1 fruit fly cellular context compared by ENCODE assay signal in the genomic region with DNA sequence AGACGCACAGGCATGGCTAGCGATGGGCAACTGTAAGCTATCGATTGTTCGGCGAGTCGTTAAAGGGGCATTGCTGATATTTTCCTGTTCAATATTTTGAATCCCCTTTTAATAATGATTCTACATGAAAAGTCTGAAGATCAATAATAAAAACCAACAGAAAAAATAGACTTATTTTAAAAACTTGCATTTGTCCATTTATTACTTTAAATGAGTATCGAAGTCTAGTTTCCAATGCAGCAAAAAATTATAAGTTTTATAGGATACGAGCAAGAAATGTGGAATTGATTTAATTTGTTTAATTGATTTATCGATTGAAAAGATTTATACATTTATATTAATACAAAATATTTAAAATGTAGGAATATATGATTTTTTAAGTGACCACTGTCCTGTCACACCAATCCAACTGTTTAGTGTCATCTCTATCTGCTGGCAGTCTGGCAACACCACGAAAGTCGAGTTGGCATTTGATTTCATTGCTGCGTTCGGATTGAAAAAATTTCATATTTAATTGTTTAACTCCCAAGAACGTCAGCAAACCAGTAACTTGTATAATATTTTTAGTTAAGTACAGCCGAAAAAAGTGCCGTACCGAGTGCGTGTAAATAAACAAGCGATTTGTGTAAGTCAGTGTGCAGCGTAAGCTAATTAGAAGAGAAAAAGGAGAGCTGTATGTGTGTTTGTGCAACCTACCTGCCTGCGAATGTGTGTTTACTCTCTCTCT.
TF ChIP-seq lines count a peak whose summit lies in the region.

Gene CG1824 (minus strand): TSS at position 15 of the 727 bp plus-strand sequence.
Gene Sec16 (plus strand): TSS at position 438 of the 727 bp plus-strand sequence.

TF ChIP-seq in whole organism, embryonic, 481 proteins besides CTCF, POLR2A, EP300 and RAD21 (continued from another document and continues in another):
- no peak for TF ChIP-seq Kr (GFP tag; optimal IDR thresholded peaks at IDR 0.05; lab: Kevin White, UChicago)
- TF ChIP-seq CG17186 (GFP tag; optimal IDR thresholded peaks at IDR 0.05; lab: Kevin White, UChicago), result peak; percentile 8
- peak; percentile 51 for TF ChIP-seq CG7556 (GFP tag; optimal IDR thresholded peaks at IDR 0.05; lab: Kevin White, UChicago)
- peak; percentile 51 for TF ChIP-seq CG2712 (tag; optimal IDR thresholded peaks at IDR 0.05; lab: Kevin White, UChicago)
- peak; percentile 54 for TF ChIP-seq Abd-B (GFP tag; optimal IDR thresholded peaks at IDR 0.05; lab: Kevin White, UChicago)
- TF ChIP-seq btn (GFP tag; optimal IDR thresholded peaks at IDR 0.05; lab: Kevin White, UChicago), result no peak
- TF ChIP-seq ken (GFP tag; IDR thresholded peaks at IDR 0.05; lab: Robert Waterston, UW), result no peak
- TF ChIP-seq CG10565 (GFP tag; optimal IDR thresholded peaks at IDR 0.05; lab: Kevin White, UChicago), result no peak
- TF ChIP-seq scrt (GFP tag; optimal IDR thresholded peaks at IDR 0.05; lab: Kevin White, UChicago), result no peak
- TF ChIP-seq wor (GFP tag; IDR thresholded peaks at IDR 0.05; lab: Robert Waterston, UW), result no peak
- no peak for TF ChIP-seq hkb (optimal IDR thresholded peaks at IDR 0.05; lab: Kevin White, UChicago)
- TF ChIP-seq hkb (GFP tag; IDR thresholded peaks at IDR 0.05; lab: Robert Waterston, UW), result no peak
- TF ChIP-seq CG11560 (tag; IDR thresholded peaks at IDR 0.05; lab: Robert Waterston, UW), result no peak
- TF ChIP-seq Elba2 (GFP tag; optimal IDR thresholded peaks at IDR 0.05; lab: Kevin White, UChicago), result no peak
- TF ChIP-seq Hr51 (GFP tag; optimal IDR thresholded peaks at IDR 0.05; lab: Kevin White, UChicago), result peak in 1 of 2 experiments; percentile 62
- no peak; the same call in 2 of the 3 replicates for TF ChIP-seq ci (GFP tag; IDR thresholded peaks at IDR 0.05; lab: Robert Waterston, UW)
- peak; percentile 11; the same call in 1 of the 2 replicates for TF ChIP-seq Xrp1 (GFP tag; IDR thresholded peaks at IDR 0.05; lab: Robert Waterston, UW)
- no peak for TF ChIP-seq ab (GFP tag; optimal IDR thresholded peaks at IDR 0.05; lab: Kevin White, UChicago)
- TF ChIP-seq CG6175 (GFP tag; IDR thresholded peaks at IDR 0.05; lab: Robert Waterston, UW), result no peak
- peak; percentile 28 for TF ChIP-seq CG15514 (GFP tag; optimal IDR thresholded peaks at IDR 0.05; lab: Kevin White, UChicago)
- TF ChIP-seq YL-1 (GFP tag; optimal IDR thresholded peaks at IDR 0.05; lab: Kevin White, UChicago), result no peak
- no peak for TF ChIP-seq CG4617 (GFP tag; optimal IDR thresholded peaks at IDR 0.05; lab: Kevin White, UChicago; ENCODE audit: borderline replicate concordance)
- TF ChIP-seq CG6854 (GFP tag; optimal IDR thresholded peaks at IDR 0.05; lab: Kevin White, UChicago), result no peak
- TF ChIP-seq CG3281 (GFP tag; optimal IDR thresholded peaks at IDR 0.05; lab: Kevin White, UChicago), result peak; percentile 38
- TF ChIP-seq sr (GFP tag; IDR thresholded peaks at IDR 0.05; lab: Robert Waterston, UW), result no peak
- no peak for TF ChIP-seq H15 (GFP tag; IDR thresholded peaks at IDR 0.05; lab: Robert Waterston, UW)
- TF ChIP-seq toy (GFP tag; IDR thresholded peaks at IDR 0.05; lab: Robert Waterston, UW), result no peak
- no peak for TF ChIP-seq gsb (GFP tag; IDR thresholded peaks at IDR 0.05; lab: Robert Waterston, UW)
- no peak for TF ChIP-seq jing (GFP tag; optimal IDR thresholded peaks at IDR 0.05; lab: Kevin White, UChicago)
- no peak for TF ChIP-seq Antp (GFP tag; optimal IDR thresholded peaks at IDR 0.05; lab: Kevin White, UChicago)
- TF ChIP-seq CG18262 (tag; optimal IDR thresholded peaks at IDR 0.05; lab: Kevin White, UChicago), result peak; percentile 51
- peak; percentile 49 for TF ChIP-seq unc-4 (GFP tag; IDR thresholded peaks at IDR 0.05; lab: Robert Waterston, UW; ENCODE audit: partially characterized antibody)
- TF ChIP-seq CG14014 (GFP tag; IDR thresholded peaks at IDR 0.05; lab: Robert Waterston, UW), result no peak
- no peak for TF ChIP-seq pan (optimal IDR thresholded peaks at IDR 0.05; lab: Kevin White, UChicago)
- TF ChIP-seq pan (GFP tag; optimal IDR thresholded peaks at IDR 0.05 in 1 of 2, IDR thresholded peaks at IDR 0.05 in 1 of 2), result no peak
- no peak for TF ChIP-seq aop (GFP tag; IDR thresholded peaks at IDR 0.05; lab: Robert Waterston, UW)
- peak; percentile 65 for TF ChIP-seq CG2678 (tag; optimal IDR thresholded peaks at IDR 0.05; lab: Kevin White, UChicago)
- peak; percentile 26 for TF ChIP-seq D19A (tag; optimal IDR thresholded peaks at IDR 0.05; lab: Kevin White, UChicago)
- TF ChIP-seq CG15073 (GFP tag; optimal IDR thresholded peaks at IDR 0.05; lab: Kevin White, UChicago), result peak; percentile 5
- TF ChIP-seq Dip2 (GFP tag; IDR thresholded peaks at IDR 0.05; lab: Robert Waterston, UW), result no peak
- TF ChIP-seq Hr39 (optimal IDR thresholded peaks at IDR 0.05; lab: Kevin White, UChicago), result no peak
- no peak for TF ChIP-seq CG16779 (GFP tag; IDR thresholded peaks at IDR 0.05; lab: Robert Waterston, UW)
- TF ChIP-seq CG11695 (GFP tag; IDR thresholded peaks at IDR 0.05; lab: Robert Waterston, UW), result 0 out of 3 replicates have a peak, but pooled peaks have one; percentile 22
- TF ChIP-seq CG33213 (GFP tag; optimal IDR thresholded peaks at IDR 0.05; lab: Kevin White, UChicago), result no peak
- TF ChIP-seq amos (GFP tag; IDR thresholded peaks at IDR 0.05; lab: Robert Waterston, UW; ENCODE audit: partially characterized antibody), result 0 out of 2 replicates have a peak, but pooled peaks have one; percentile 43
- TF ChIP-seq az2 (GFP tag; optimal IDR thresholded peaks at IDR 0.05; lab: Kevin White, UChicago), result peak; percentile 47
- TF ChIP-seq Atf3 (GFP tag; optimal IDR thresholded peaks at IDR 0.05; lab: Kevin White, UChicago), result no peak
- TF ChIP-seq eyg (GFP tag; optimal IDR thresholded peaks at IDR 0.05; lab: Kevin White, UChicago), result no peak
- no peak for TF ChIP-seq chinmo (GFP tag; IDR thresholded peaks at IDR 0.05; lab: Robert Waterston, UW; ENCODE audit: partially characterized antibody)
- no peak for TF ChIP-seq Mrtf (GFP tag; IDR thresholded peaks at IDR 0.05; lab: Robert Waterston, UW)
- TF ChIP-seq CoRest (tag; optimal IDR thresholded peaks at IDR 0.05; lab: Kevin White, UChicago), result peak; percentile 80
- 0 out of 2 replicates have a peak, but pooled peaks have one; percentile 38 for TF ChIP-seq CG3847 (GFP tag; IDR thresholded peaks at IDR 0.05; lab: Robert Waterston, UW)
- TF ChIP-seq dm (GFP tag; optimal IDR thresholded peaks at IDR 0.05; lab: Kevin White, UChicago), result no peak
- no peak for TF ChIP-seq CG3065 (GFP tag; optimal IDR thresholded peaks at IDR 0.05; lab: Kevin White, UChicago)
- no peak for TF ChIP-seq mirr (GFP tag; optimal IDR thresholded peaks at IDR 0.05; lab: Kevin White, UChicago)
- peak; percentile 13 for TF ChIP-seq CG10431 (GFP tag; optimal IDR thresholded peaks at IDR 0.05; lab: Kevin White, UChicago)
- TF ChIP-seq CG10274 (GFP tag; optimal IDR thresholded peaks at IDR 0.05; lab: Kevin White, UChicago), result peak; percentile 14
- TF ChIP-seq CG7786 (GFP tag; optimal IDR thresholded peaks at IDR 0.05; lab: Kevin White, UChicago), result peak; percentile 7
- no peak for TF ChIP-seq PHDP (tag; optimal IDR thresholded peaks at IDR 0.05; lab: Kevin White, UChicago)
- no peak for TF ChIP-seq CG10147 (GFP tag; optimal IDR thresholded peaks at IDR 0.05; lab: Kevin White, UChicago)
- TF ChIP-seq al (GFP tag; IDR thresholded peaks at IDR 0.05; lab: Robert Waterston, UW), result no peak
- no peak for TF ChIP-seq TFAM (GFP tag; optimal IDR thresholded peaks at IDR 0.05; lab: Kevin White, UChicago)
- TF ChIP-seq CG10979 (tag; optimal IDR thresholded peaks at IDR 0.05; lab: Kevin White, UChicago), result peak; percentile 29
- no peak for TF ChIP-seq HLHmδ (GFP tag; optimal IDR thresholded peaks at IDR 0.05; lab: Kevin White, UChicago)
- no peak for TF ChIP-seq hb (GFP tag; IDR thresholded peaks at IDR 0.05; lab: Robert Waterston, UW; ENCODE audit: partially characterized antibody)
- no peak for TF ChIP-seq klu (GFP tag; IDR thresholded peaks at IDR 0.05; lab: Robert Waterston, UW)
- no peak for TF ChIP-seq chif (GFP tag; optimal IDR thresholded peaks at IDR 0.05; lab: Kevin White, UChicago)
- TF ChIP-seq h (optimal IDR thresholded peaks at IDR 0.05; lab: Kevin White, UChicago), result no peak
- TF ChIP-seq CG6689 (GFP tag; IDR thresholded peaks at IDR 0.05; lab: Robert Waterston, UW), result 0 out of 2 replicates have a peak, but pooled peaks have one; percentile 9
- TF ChIP-seq CG17912 (GFP tag; optimal IDR thresholded peaks at IDR 0.05; lab: Kevin White, UChicago), result no peak
- peak; percentile 59 for TF ChIP-seq MESR4 (GFP tag; optimal IDR thresholded peaks at IDR 0.05; lab: Kevin White, UChicago)
- TF ChIP-seq CG6683 (GFP tag; optimal IDR thresholded peaks at IDR 0.05; lab: Kevin White, UChicago), result no peak
- no peak for TF ChIP-seq Optix (GFP tag; IDR thresholded peaks at IDR 0.05; lab: Robert Waterston, UW)
- no peak for TF ChIP-seq Nf-YA (GFP tag; IDR thresholded peaks at IDR 0.05; lab: Robert Waterston, UW)
- peak; percentile 69 for TF ChIP-seq CG10543 (GFP tag; optimal IDR thresholded peaks at IDR 0.05; lab: Kevin White, UChicago)
- peak; percentile 53; the same call in 2 of the 3 replicates for TF ChIP-seq CG16813 (GFP tag; IDR thresholded peaks at IDR 0.05; lab: Robert Waterston, UW; ENCODE audit: partially characterized antibody)
- TF ChIP-seq MTF-1 (GFP tag; optimal IDR thresholded peaks at IDR 0.05; lab: Kevin White, UChicago; ENCODE audit: borderline replicate concordance), result no peak
- no peak for TF ChIP-seq CG4730 (GFP tag; IDR thresholded peaks at IDR 0.05; lab: Robert Waterston, UW)
- TF ChIP-seq nau (GFP tag; optimal IDR thresholded peaks at IDR 0.05; lab: Kevin White, UChicago), result no peak
- TF ChIP-seq NfI (GFP tag; optimal IDR thresholded peaks at IDR 0.05; lab: Kevin White, UChicago), result peak; percentile 17
- TF ChIP-seq tgo (GFP tag; IDR thresholded peaks at IDR 0.05; lab: Robert Waterston, UW), result no peak; the same call in 2 of the 3 replicates
- TF ChIP-seq CG4707 (GFP tag; optimal IDR thresholded peaks at IDR 0.05; lab: Kevin White, UChicago), result no peak
- TF ChIP-seq CG4360 (GFP tag; IDR thresholded peaks at IDR 0.05; lab: Robert Waterston, UW), result no peak
- TF ChIP-seq ato (GFP tag; IDR thresholded peaks at IDR 0.05; lab: Robert Waterston, UW; ENCODE audit: partially characterized antibody), result no peak
- peak; percentile 60 for TF ChIP-seq exex (tag; optimal IDR thresholded peaks at IDR 0.05; lab: Kevin White, UChicago)
- TF ChIP-seq Dbx (GFP tag; IDR thresholded peaks at IDR 0.05; lab: Robert Waterston, UW), result peak; percentile 33; the same call in 1 of the 3 replicates
- no peak for TF ChIP-seq zfh1 (GFP tag; IDR thresholded peaks at IDR 0.05; lab: Robert Waterston, UW)
- no peak for TF ChIP-seq Side (GFP tag; optimal IDR thresholded peaks at IDR 0.05; lab: Kevin White, UChicago)
- TF ChIP-seq CG2120 (GFP tag; optimal IDR thresholded peaks at IDR 0.05; lab: Kevin White, UChicago), result peak; percentile 57
- peak; percentile 18 for TF ChIP-seq Hsf (GFP tag; optimal IDR thresholded peaks at IDR 0.05; lab: Kevin White, UChicago)
- TF ChIP-seq vfl (GFP tag; optimal IDR thresholded peaks at IDR 0.05; lab: Kevin White, UChicago), result no peak
- TF ChIP-seq so (GFP tag; IDR thresholded peaks at IDR 0.05; lab: Robert Waterston, UW), result no peak
- peak; percentile 36 for TF ChIP-seq tin (GFP tag; optimal IDR thresholded peaks at IDR 0.05; lab: Kevin White, UChicago)
- peak; percentile 38 for TF ChIP-seq Hr3 (GFP tag; optimal IDR thresholded peaks at IDR 0.05; lab: Kevin White, UChicago)
- no peak for TF ChIP-seq org-1 (GFP tag; optimal IDR thresholded peaks at IDR 0.05; lab: Kevin White, UChicago)
- TF ChIP-seq Dad (GFP tag; optimal IDR thresholded peaks at IDR 0.05; lab: Kevin White, UChicago), result no peak
- TF ChIP-seq CG3838 (GFP tag; optimal IDR thresholded peaks at IDR 0.05; lab: Kevin White, UChicago), result no peak
- peak; percentile 52 for TF ChIP-seq Meics (GFP tag; optimal IDR thresholded peaks at IDR 0.05; lab: Kevin White, UChicago)
- TF ChIP-seq da (GFP tag; optimal IDR thresholded peaks at IDR 0.05; lab: Kevin White, UChicago), result no peak
- TF ChIP-seq bigmax (GFP tag; optimal IDR thresholded peaks at IDR 0.05; lab: Kevin White, UChicago), result no peak
- no peak for TF ChIP-seq CG7963 (GFP tag; IDR thresholded peaks at IDR 0.05; lab: Robert Waterston, UW; ENCODE audit: partially characterized antibody)
- TF ChIP-seq NC2α (GFP tag; optimal IDR thresholded peaks at IDR 0.05; lab: Kevin White, UChicago), result no peak
- TF ChIP-seq nerfin-2 (GFP tag; IDR thresholded peaks at IDR 0.05; lab: Robert Waterston, UW; ENCODE audit: partially characterized antibody), result no peak
- TF ChIP-seq lab (GFP tag; optimal IDR thresholded peaks at IDR 0.05; lab: Kevin White, UChicago), result no peak
- no peak for TF ChIP-seq Aef1 (GFP tag; IDR thresholded peaks at IDR 0.05; lab: Robert Waterston, UW)
- TF ChIP-seq Spps (tag; optimal IDR thresholded peaks at IDR 0.05; lab: Kevin White, UChicago), result no peak
- peak; percentile 9 for TF ChIP-seq fd3F (GFP tag; optimal IDR thresholded peaks at IDR 0.05; lab: Kevin White, UChicago)
- no peak for TF ChIP-seq en (GFP tag; optimal IDR thresholded peaks at IDR 0.05; lab: Kevin White, UChicago)
- TF ChIP-seq Poxn (GFP tag; IDR thresholded peaks at IDR 0.05; lab: Robert Waterston, UW), result no peak
- TF ChIP-seq Asciz (GFP tag; optimal IDR thresholded peaks at IDR 0.05; lab: Kevin White, UChicago), result no peak
- TF ChIP-seq CG10366 (GFP tag; IDR thresholded peaks at IDR 0.05; lab: Robert Waterston, UW), result no peak
- TF ChIP-seq CG4282 (GFP tag; optimal IDR thresholded peaks at IDR 0.05; lab: Kevin White, UChicago), result no peak
- no peak for TF ChIP-seq vvl (GFP tag; IDR thresholded peaks at IDR 0.05; lab: Robert Waterston, UW)
- TF ChIP-seq CG14667 (GFP tag; IDR thresholded peaks at IDR 0.05; lab: Robert Waterston, UW), result no peak; the same call in 1 of the 2 replicates
- TF ChIP-seq CG30020 (tag; optimal IDR thresholded peaks at IDR 0.05; lab: Kevin White, UChicago), result peak; percentile 52
- peak; percentile 55; the same call in 2 of the 4 replicates for TF ChIP-seq Dll (GFP tag; IDR thresholded peaks at IDR 0.05; lab: Robert Waterston, UW; ENCODE audit: partially characterized antibody)
- no peak for TF ChIP-seq CG7745 (tag; optimal IDR thresholded peaks at IDR 0.05; lab: Kevin White, UChicago)
- TF ChIP-seq CG32767 (GFP tag; IDR thresholded peaks at IDR 0.05; lab: Robert Waterston, UW), result no peak
- TF ChIP-seq schlank (tag; optimal IDR thresholded peaks at IDR 0.05; lab: Kevin White, UChicago), result no peak
- TF ChIP-seq CG1024 (GFP tag; IDR thresholded peaks at IDR 0.05; lab: Robert Waterston, UW), result no peak
- no peak for TF ChIP-seq hbn (GFP tag; IDR thresholded peaks at IDR 0.05; lab: Robert Waterston, UW; ENCODE audit: partially characterized antibody)
- TF ChIP-seq Ets65A (GFP tag; lab: Kevin White, UChicago), result peak; percentile 73
- TF ChIP-seq CG14050 (GFP tag; IDR thresholded peaks at IDR 0.05; lab: Robert Waterston, UW), result no peak
- peak; percentile 45 for TF ChIP-seq CG12104 (GFP tag; optimal IDR thresholded peaks at IDR 0.05; lab: Kevin White, UChicago)
